Worm (Caenorhabditis elegans): ENCODE measurements around the gene tut-1.

DNA sequence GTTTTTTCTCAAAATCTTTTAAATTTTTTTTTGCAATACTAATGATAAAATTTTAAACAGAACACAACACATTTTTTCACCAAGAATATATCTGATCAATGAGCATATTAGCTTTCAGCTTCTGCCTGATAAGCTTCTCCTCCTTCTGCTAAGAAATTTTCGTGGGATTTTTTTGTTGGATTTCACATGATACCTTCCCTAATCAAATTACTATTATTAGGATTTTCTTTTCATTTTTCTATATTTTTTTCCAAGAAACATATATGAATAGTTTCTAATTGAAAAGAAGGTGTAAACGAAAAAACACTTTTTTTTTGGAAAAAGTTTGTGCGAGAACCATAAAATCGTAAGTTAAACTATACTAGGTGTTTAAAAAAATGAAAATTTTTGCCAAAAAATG is 48.3 kb downstream of the tut-1 start:
- no peak for TF ChIP-seq nhr-11 (tag; optimal IDR thresholded peaks at IDR 0.05)
- TF ChIP-seq ama-1 (optimal IDR thresholded peaks at IDR 0.05): no peak
- TF ChIP-seq snpc-4 (tag; optimal IDR thresholded peaks at IDR 0.05): no peak
- no peak for TF ChIP-seq nhr-77 (tag; optimal IDR thresholded peaks at IDR 0.05)
- TF ChIP-seq lin-39 (tag; optimal IDR thresholded peaks at IDR 0.05): no peak

Measured in whole organism, L2 larva.